Fruit fly (Drosophila melanogaster): ENCODE data around the gene CG46339.

CG46339 gene

DNA sequence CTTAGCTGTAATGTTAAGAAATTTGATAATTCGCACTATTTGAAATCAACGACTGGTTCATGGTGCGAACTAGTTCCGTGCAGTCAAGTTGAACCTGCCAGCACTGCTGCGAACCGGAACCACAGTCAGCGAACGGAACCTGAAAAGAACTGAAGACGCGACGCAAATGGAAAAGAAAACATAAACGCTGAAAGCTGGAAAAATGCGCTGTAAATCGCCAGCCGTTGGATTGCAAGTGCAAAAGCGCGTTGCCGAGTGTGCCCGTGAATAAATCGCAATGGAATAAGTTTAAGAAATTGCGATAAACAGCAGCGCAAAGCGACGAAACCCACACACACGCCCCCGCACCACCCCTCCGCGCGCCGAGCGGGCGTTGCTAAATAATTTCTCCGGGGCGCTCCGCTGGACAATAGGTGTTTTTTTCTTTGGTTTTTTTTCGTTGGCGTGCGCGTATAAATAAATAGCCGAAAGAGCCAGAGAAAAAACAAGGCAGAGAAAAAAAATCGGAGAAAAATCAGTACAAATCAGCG lies 51.3 kb downstream of the CG46339 start, which contains the start of gene CG5521 (continued):
- TF ChIP-seq CG16813 (GFP tag; IDR thresholded peaks at IDR 0.05; ENCODE audit: partially characterized antibody) (0 out of 3 replicates have a peak, but pooled peaks have one; percentile 34), tgo (GFP tag; IDR thresholded peaks at IDR 0.05) (no peak)

- TF ChIP-seq CG2199 (GFP tag; IDR thresholded peaks at IDR 0.05), result 0 out of 3 replicates have a peak, but pooled peaks have one; percentile 28
- peak; percentile 48 for TF ChIP-seq Ssrp (tag; optimal IDR thresholded peaks at IDR 0.05)
- peak; percentile 31 for TF ChIP-seq Nf-YC (tag; optimal IDR thresholded peaks at IDR 0.05)
- TF ChIP-seq CG18764 (GFP tag; optimal IDR thresholded peaks at IDR 0.05), result no peak
- TF ChIP-seq Nf-YA (GFP tag; IDR thresholded peaks at IDR 0.05), result peak; percentile 6; the same call in 1 of the 2 replicates
- peak in 1 of 2 experiments; percentile 25 for TF ChIP-seq Eip74EF (GFP tag; optimal IDR thresholded peaks at IDR 0.05)
- TF ChIP-seq CG17359 (tag; optimal IDR thresholded peaks at IDR 0.05), result no peak
- peak; percentile 57 for TF ChIP-seq CG2678 (tag; optimal IDR thresholded peaks at IDR 0.05)
- TF ChIP-seq gem (tag; optimal IDR thresholded peaks at IDR 0.05), result peak; percentile 56
- peak; percentile 18 for TF ChIP-seq Xbp1 (GFP tag; optimal IDR thresholded peaks at IDR 0.05)
- TF ChIP-seq MTF-1 (GFP tag; optimal IDR thresholded peaks at IDR 0.05; ENCODE audit: borderline replicate concordance), result no peak
- peak; percentile 62 for TF ChIP-seq Rfx (GFP tag; IDR thresholded peaks at IDR 0.05)
- 0 out of 3 replicates have a peak, but pooled peaks have one; percentile 20 for TF ChIP-seq so (GFP tag; IDR thresholded peaks at IDR 0.05)
- TF ChIP-seq Dll (GFP tag; IDR thresholded peaks at IDR 0.05; ENCODE audit: partially characterized antibody), result no peak
- no peak for TF ChIP-seq CG18262 (tag; optimal IDR thresholded peaks at IDR 0.05)
- TF ChIP-seq CG6791 (GFP tag; IDR thresholded peaks at IDR 0.05; ENCODE audit: partially characterized antibody), result no peak
- TF ChIP-seq CG32767 (GFP tag; IDR thresholded peaks at IDR 0.05), result 0 out of 2 replicates have a peak, but pooled peaks have one; percentile 32
- peak; percentile 29 for TF ChIP-seq tap (tag; optimal IDR thresholded peaks at IDR 0.05)
- no peak for TF ChIP-seq CG6854 (GFP tag; optimal IDR thresholded peaks at IDR 0.05)
- TF ChIP-seq Ada2b (GFP tag; IDR thresholded peaks at IDR 0.05), result peak; percentile 59; the same call in 1 of the 2 replicates
- no peak for TF ChIP-seq CG13775 (GFP tag; optimal IDR thresholded peaks at IDR 0.05)
- peak; percentile 9; the same call in 1 of the 2 replicates for TF ChIP-seq CG11696 (GFP tag; IDR thresholded peaks at IDR 0.05)
- TF ChIP-seq CG14667 (GFP tag; IDR thresholded peaks at IDR 0.05), result peak; percentile 45
- TF ChIP-seq dmrt99B (tag; optimal IDR thresholded peaks at IDR 0.05), result peak; percentile 43
- 0 out of 3 replicates have a peak, but pooled peaks have one; percentile 12 for TF ChIP-seq H15 (GFP tag; IDR thresholded peaks at IDR 0.05)
- peak; percentile 37 for TF ChIP-seq B-H1 (GFP tag; IDR thresholded peaks at IDR 0.05)
- TF ChIP-seq tgo (GFP tag; IDR thresholded peaks at IDR 0.05), result peak; percentile 47; the same call in 2 of the 3 replicates
- peak; percentile 2 for TF ChIP-seq Sox102F (GFP tag; optimal IDR thresholded peaks at IDR 0.05)
- 0 out of 2 replicates have a peak, but pooled peaks have one; percentile 35 for TF ChIP-seq CG14441 (GFP tag; IDR thresholded peaks at IDR 0.05)
- 0 out of 2 replicates have a peak, but pooled peaks have one; percentile 4 for TF ChIP-seq Rx (GFP tag; IDR thresholded peaks at IDR 0.05)
- TF ChIP-seq CG9932 (GFP tag; IDR thresholded peaks at IDR 0.05), result 0 out of 2 replicates have a peak, but pooled peaks have one; percentile 5
- TF ChIP-seq Oli (tag; optimal IDR thresholded peaks at IDR 0.05), result peak; percentile 31
- TF ChIP-seq row (GFP tag; IDR thresholded peaks at IDR 0.05), result peak; percentile 70
- peak; percentile 2 for TF ChIP-seq CG1603 (tag; optimal IDR thresholded peaks at IDR 0.05)
- TF ChIP-seq CG9437 (GFP tag; optimal IDR thresholded peaks at IDR 0.05), result peak; percentile 12
- TF ChIP-seq CG15269 (tag; optimal IDR thresholded peaks at IDR 0.05), result peak; percentile 56
- TF ChIP-seq Aef1 (GFP tag; IDR thresholded peaks at IDR 0.05), result peak; percentile 40
- 0 out of 2 replicates have a peak, but pooled peaks have one; percentile 30 for TF ChIP-seq ttk (GFP tag; IDR thresholded peaks at IDR 0.05)
- no peak for TF ChIP-seq CG10543 (GFP tag; optimal IDR thresholded peaks at IDR 0.05)
- TF ChIP-seq Gug (GFP tag; IDR thresholded peaks at IDR 0.05), result peak; percentile 29; the same call in 2 of the 4 replicates
- TF ChIP-seq sens-2 (GFP tag; IDR thresholded peaks at IDR 0.05), result no peak
- no peak for TF ChIP-seq hkb (optimal IDR thresholded peaks at IDR 0.05)
- TF ChIP-seq hkb (GFP tag; IDR thresholded peaks at IDR 0.05), result peak; percentile 46
- peak; percentile 52 for TF ChIP-seq CG13424 (tag; optimal IDR thresholded peaks at IDR 0.05)
Observed at dm6 chr3R:26967587-26968312, 52.2 kb downstream of the CG46339 start.
